Worm (Caenorhabditis elegans) whole organism, L1 larva: Measurements from ENCODE around the gene F56F11.2.
"Not testable (repeated sequence)": the region's sequence is repeated elsewhere in the genome, so short reads cannot be mapped to it uniquely, and the experiment has no call there.

Experiments
- aly-2 ChIP-seq: fragments of 150-350 bp; optimal IDR thresholded peaks from 2 replicates; lab custom pipeline; 2014; ENCODE audit warnings: missing biosample characterization, missing genetic modification characterization
- mep-1 ChIP-seq: fragments of 150-350 bp; optimal IDR thresholded peaks from 2 replicates; lab custom pipeline; 2014; ENCODE audit warnings: missing biosample characterization, missing genetic modification characterization

- TF ChIP-seq mep-1; aly-2 (tag; lab: Kevin White, UChicago): not testable (repeated sequence)
Observed at ce11 chrIII:2881989-2882388, at the start of gene F56F11.2.
